Worm (Caenorhabditis elegans) whole organism, L1 larva: ENCODE measurements around the gene F19C6.4.

Experiments used
- Y116A8C.19 ChIP-seq: sonication (generic microtip); optimal IDR thresholded peaks from 2 replicates; lab custom pipeline; 2016; ENCODE audit warnings: missing compliant biosample characterization, missing genetic modification characterization, borderline replicate concordance
- aha-1 ChIP-seq: fragments of 150-350 bp; optimal IDR thresholded peaks from 2 replicates; lab custom pipeline; 2014; ENCODE audit warnings: missing biosample characterization, missing genetic modification characterization
- alr-1 ChIP-seq: fragments of 200-800 bp; sonication (Bioruptor generic); optimal IDR thresholded peaks from 2 replicates; lab custom pipeline; 2018; ENCODE audit warnings: borderline replicate concordance, mild to moderate bottlenecking, missing genetic modification characterization, missing compliant biosample characterization
- ceh-63 ChIP-seq: fragments of 200-800 bp; sonication (Bioruptor generic); optimal IDR thresholded peaks from 2 replicates; lab custom pipeline; 2018; ENCODE audit warnings: mild to moderate bottlenecking, missing genetic modification characterization, missing compliant biosample characterization
- ceh-8 ChIP-seq: fragments of 200-800 bp; sonication (Bioruptor generic); optimal IDR thresholded peaks from 2 replicates; lab custom pipeline; 2018; ENCODE audit warnings: mild to moderate bottlenecking, missing genetic modification characterization, moderate library complexity, missing compliant biosample characterization
- ceh-82 ChIP-seq, 3 experiments: fragments of 150-350 bp in 1 of 3; sonication (generic microtip) in 2 of 3; optimal IDR thresholded peaks; 2 replicates each; lab custom pipeline; 2014 to 2017; ENCODE audit warnings: missing biosample characterization in 3 of 3, missing genetic modification characterization in 3 of 3
- ceh-88 ChIP-seq: fragments of 200-800 bp; sonication (Bioruptor generic); IDR thresholded peaks from 2 replicates; pipeline ENCODE4 v1.3.6; 2022; ENCODE audit warnings: missing genetic modification characterization, missing compliant biosample characterization
- ceh-90 ChIP-seq: sonication (generic microtip); optimal IDR thresholded peaks from 2 replicates; lab custom pipeline; 2016; ENCODE audit warnings: missing genetic modification characterization, missing compliant biosample characterization
- ces-1 ChIP-seq: fragments of 150-350 bp; optimal IDR thresholded peaks from 2 replicates; lab custom pipeline; 2014; ENCODE audit warnings: missing biosample characterization, missing genetic modification reagents, missing genetic modification characterization
- dsc-1 ChIP-seq: sonication (generic microtip); optimal IDR thresholded peaks from 2 replicates; lab custom pipeline; 2016; ENCODE audit warnings: mild to moderate bottlenecking, missing genetic modification characterization, missing compliant biosample characterization
- efl-1 ChIP-seq, 4 experiments: fragments of 150-350 bp; optimal IDR thresholded peaks in 3 of 4; peaks in 1 of 4; 1 replicate in 1 of 4; 2 replicates in 3 of 4; lab custom pipeline; 2014; ENCODE audit warnings: missing biosample characterization in 2 of 4, missing genetic modification characterization in 2 of 4, missing genetic modification reagents in 2 of 4
- egl-13 ChIP-seq: sonication (generic microtip); optimal IDR thresholded peaks from 2 replicates; lab custom pipeline; 2016; ENCODE audit warnings: missing genotype, missing genetic modification reagents, missing genetic modification characterization, missing compliant biosample characterization
- egl-27 ChIP-seq, 2 experiments: fragments of 150-350 bp in 1 of 2; sonication (generic microtip); optimal IDR thresholded peaks; 3 replicates each; lab custom pipeline; 2017 to 2018; ENCODE audit warnings: missing biosample characterization in 2 of 2, missing genetic modification characterization in 2 of 2, missing genetic modification reagents in 2 of 2
- ets-5 ChIP-seq: fragments of 200-800 bp; sonication (Bioruptor generic); IDR thresholded peaks from 2 replicates; pipeline ENCODE4 v1.3.6; 2022; ENCODE audit warnings: missing genetic modification characterization, missing compliant biosample characterization
- fkh-10 ChIP-seq: sonication (generic microtip); optimal IDR thresholded peaks from 2 replicates; lab custom pipeline; 2017; ENCODE audit warnings: missing biosample characterization, missing genetic modification reagents, missing genetic modification characterization
- fkh-4 ChIP-seq: sonication (generic microtip); optimal IDR thresholded peaks from 2 replicates; lab custom pipeline; 2016; ENCODE audit warnings: missing compliant biosample characterization, missing genetic modification characterization, borderline replicate concordance
- fkh-8 ChIP-seq: sonication (generic microtip); optimal IDR thresholded peaks from 2 replicates; lab custom pipeline; 2016; ENCODE audit warnings: mild to moderate bottlenecking, missing genetic modification characterization, missing compliant biosample characterization
- fos-1 ChIP-seq: fragments of 150-350 bp; optimal IDR thresholded peaks from 2 replicates; lab custom pipeline; 2014; ENCODE audit warnings: missing biosample characterization, missing genetic modification characterization
- hlh-4 ChIP-seq: sonication (generic microtip); optimal IDR thresholded peaks from 2 replicates; lab custom pipeline; 2016; ENCODE audit warnings: mild to moderate bottlenecking, missing genetic modification characterization, missing compliant biosample characterization
- jun-1 ChIP-seq: fragments of 150-350 bp; optimal IDR thresholded peaks from 2 replicates; lab custom pipeline; 2014; ENCODE audit warnings: missing biosample characterization, missing genetic modification reagents, missing genetic modification characterization
- lin-14 ChIP-seq: fragments of 200-800 bp; sonication (Bioruptor generic); optimal IDR thresholded peaks from 2 replicates; lab custom pipeline; 2018; ENCODE audit warnings: mild to moderate bottlenecking, missing genetic modification characterization, moderate library complexity, missing compliant biosample characterization
- lin-35 ChIP-seq, 2 experiments: fragments of 150-350 bp; optimal IDR thresholded peaks; 2 replicates each; lab custom pipeline; 2014; ENCODE audit warnings: missing biosample characterization in 2 of 2, missing genetic modification characterization in 2 of 2, missing genetic modification reagents in 2 of 2
- lin-39 ChIP-seq: fragments of 150-350 bp; optimal IDR thresholded peaks from 2 replicates; lab custom pipeline; 2014; ENCODE audit warnings: missing biosample characterization, missing genetic modification reagents, missing genetic modification characterization
- mef-2 ChIP-seq: fragments of 150-350 bp; optimal IDR thresholded peaks from 2 replicates; lab custom pipeline; 2014; ENCODE audit warnings: missing biosample characterization, missing genetic modification characterization
- mep-1 ChIP-seq: fragments of 150-350 bp; optimal IDR thresholded peaks from 2 replicates; lab custom pipeline; 2014; ENCODE audit warnings: missing biosample characterization, missing genetic modification characterization
- nhr-12 ChIP-seq: sonication (generic microtip); optimal IDR thresholded peaks from 2 replicates; lab custom pipeline; 2017; ENCODE audit warnings: missing biosample characterization, missing genetic modification characterization
- nhr-19 ChIP-seq: fragments of 200-800 bp; sonication (Bioruptor generic); conservative IDR thresholded peaks from 2 replicates; pipeline ENCODE4 v1.3.6; 2022; ENCODE audit warnings: missing genetic modification characterization, missing compliant biosample characterization
- nhr-20 ChIP-seq: sonication (generic microtip); optimal IDR thresholded peaks from 2 replicates; lab custom pipeline; 2016; ENCODE audit warnings: mild to moderate bottlenecking, missing genetic modification characterization, missing compliant biosample characterization
- nhr-237 ChIP-seq: fragments of 150-350 bp; optimal IDR thresholded peaks from 2 replicates; lab custom pipeline; 2014; ENCODE audit warnings: missing biosample characterization, missing genetic modification characterization
- nhr-28 ChIP-seq: fragments of 150-350 bp; optimal IDR thresholded peaks from 2 replicates; lab custom pipeline; 2014; ENCODE audit warnings: missing biosample characterization, missing genetic modification characterization
- nhr-71 ChIP-seq: sonication (generic microtip); optimal IDR thresholded peaks from 2 replicates; lab custom pipeline; 2016; ENCODE audit warnings: mild to moderate bottlenecking, missing genetic modification characterization, moderate library complexity, missing compliant biosample characterization
- nhr-85 ChIP-seq: sonication (generic microtip); peaks from one replicate; lab custom pipeline; 2016; ENCODE audit warnings: missing genetic modification characterization, inconsistent platforms, missing compliant biosample characterization
- pax-3 ChIP-seq: fragments of 200-800 bp; sonication (Bioruptor generic); optimal IDR thresholded peaks from 2 replicates; lab custom pipeline; 2018; ENCODE audit warnings: mild to moderate bottlenecking, missing genetic modification characterization, moderate library complexity, missing compliant biosample characterization
- pqm-1 ChIP-seq: sonication (generic microtip); optimal IDR thresholded peaks from 3 replicates; lab custom pipeline; 2017; ENCODE audit warnings: missing biosample characterization, missing genetic modification characterization
- rnt-1 ChIP-seq: sonication (generic microtip); optimal IDR thresholded peaks from 2 replicates; lab custom pipeline; 2016; ENCODE audit warnings: mild to moderate bottlenecking, missing genetic modification characterization, moderate library complexity, missing compliant biosample characterization
- skn-1 ChIP-seq: fragments of 150-350 bp; optimal IDR thresholded peaks from 2 replicates; lab custom pipeline; 2014; ENCODE audit warnings: missing biosample characterization, missing genetic modification characterization
- snu-23 ChIP-seq: sonication (generic microtip); optimal IDR thresholded peaks from 2 replicates; lab custom pipeline; 2016; ENCODE audit warnings: missing genetic modification characterization, missing compliant biosample characterization
- sptf-1 ChIP-seq: fragments of 150-350 bp; optimal IDR thresholded peaks from 2 replicates; lab custom pipeline; 2014; ENCODE audit warnings: missing biosample characterization, missing genetic modification characterization
- unc-30 ChIP-seq: sonication (generic microtip); optimal IDR thresholded peaks from 2 replicates; lab custom pipeline; 2017; ENCODE audit warnings: missing biosample characterization, missing genetic modification characterization
- unc-62 ChIP-seq: fragments of 150-350 bp; optimal IDR thresholded peaks from 2 replicates; lab custom pipeline; 2014; ENCODE audit warnings: missing biosample characterization, missing genetic modification reagents, missing genetic modification characterization
- unc-86 ChIP-seq: sonication (generic microtip); optimal IDR thresholded peaks from 2 replicates; lab custom pipeline; 2016; ENCODE audit warnings: missing genetic modification characterization, missing compliant biosample characterization

F19C6.4 gene

DNA sequence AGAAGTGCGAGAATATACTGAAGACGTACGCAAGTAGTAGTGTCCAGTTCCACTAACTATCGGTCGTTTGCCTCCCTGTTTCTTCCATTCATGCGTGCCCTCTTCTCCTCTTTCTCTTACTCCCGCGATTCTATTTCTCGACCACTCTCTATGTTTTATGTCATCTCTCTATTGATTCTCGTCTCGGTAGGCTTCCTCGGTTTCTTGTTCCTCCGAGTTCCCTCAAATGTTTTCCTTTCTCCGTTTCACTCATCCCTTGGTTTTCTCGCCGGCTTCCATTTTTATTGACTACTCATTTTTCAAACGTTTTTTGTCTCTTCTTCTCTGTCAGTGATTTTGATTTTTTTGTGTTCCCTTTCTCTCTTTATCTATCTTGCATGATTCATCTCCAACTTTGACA, 8.5 kb upstream of the F19C6.4 start (continued):
- TF ChIP-seq aha-1 = no peak
- no peak for TF ChIP-seq nhr-28
- no peak for TF ChIP-seq alr-1 (tag; lab: Kevin White, UChicago)
- TF ChIP-seq mep-1 (tag; lab: Kevin White, UChicago) = peak; percentile 77
- no peak for TF ChIP-seq nhr-237
- peak; percentile 6 for TF ChIP-seq dsc-1
- no peak for TF ChIP-seq egl-27 (tag; optimal IDR thresholded peaks at IDR 0.05; lab: Kevin White, UChicago)
- TF ChIP-seq snu-23 (GFP tag; lab: Kevin White, UChicago) = peak; percentile 74
- no peak for TF ChIP-seq sptf-1
- TF ChIP-seq nhr-12 (tag; lab: Kevin White, UChicago) = no peak
- no peak for TF ChIP-seq fkh-4
- no peak for TF ChIP-seq pax-3 (tag; lab: Kevin White, UChicago)
- TF ChIP-seq, all 84 proteins: peak for 26

DNA sequence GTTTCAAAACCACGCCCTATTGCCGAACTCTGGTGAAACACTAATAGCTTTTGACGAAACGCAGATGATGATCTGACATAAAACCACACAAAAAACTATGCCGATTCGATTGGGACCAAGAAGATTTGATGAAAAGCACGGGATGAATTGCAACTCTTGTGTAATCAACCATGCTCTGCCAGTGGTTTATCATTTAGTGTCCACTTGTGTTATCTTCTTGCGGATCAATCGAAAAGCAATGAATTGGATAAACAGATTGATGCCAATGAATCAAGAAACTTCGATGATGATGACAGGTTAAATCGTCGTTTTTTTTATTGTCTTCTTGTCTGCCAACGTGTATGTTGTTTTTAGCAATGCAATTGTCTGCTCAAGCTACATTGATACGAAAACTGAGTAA, 4.2 kb upstream of the F19C6.4 start, which contains the start of gene F42G10.1:
F42G10.1 (minus strand) TSS at position 151 of the 400 bp plus-strand sequence.
- no peak for TF ChIP-seq ceh-82 (tag; optimal IDR thresholded peaks at IDR 0.05; lab: Kevin White, UChicago)
- TF ChIP-seq lin-39 = no peak
- peak; percentile 25 for TF ChIP-seq lin-14 (GFP tag; lab: Kevin White, UChicago)
- TF ChIP-seq nhr-12 (tag; lab: Kevin White, UChicago) = no peak
- TF ChIP-seq ceh-90 (tag; lab: Kevin White, UChicago) = no peak
- no peak for TF ChIP-seq nhr-19 (GFP tag; lab: Robert Waterston, UW)
- TF ChIP-seq egl-27 (tag; optimal IDR thresholded peaks at IDR 0.05; lab: Kevin White, UChicago) = no peak
- TF ChIP-seq ets-5 = no peak
- TF ChIP-seq rnt-1 = peak; percentile 5
- no peak for TF ChIP-seq nhr-20 (tag; lab: Kevin White, UChicago)

DNA sequence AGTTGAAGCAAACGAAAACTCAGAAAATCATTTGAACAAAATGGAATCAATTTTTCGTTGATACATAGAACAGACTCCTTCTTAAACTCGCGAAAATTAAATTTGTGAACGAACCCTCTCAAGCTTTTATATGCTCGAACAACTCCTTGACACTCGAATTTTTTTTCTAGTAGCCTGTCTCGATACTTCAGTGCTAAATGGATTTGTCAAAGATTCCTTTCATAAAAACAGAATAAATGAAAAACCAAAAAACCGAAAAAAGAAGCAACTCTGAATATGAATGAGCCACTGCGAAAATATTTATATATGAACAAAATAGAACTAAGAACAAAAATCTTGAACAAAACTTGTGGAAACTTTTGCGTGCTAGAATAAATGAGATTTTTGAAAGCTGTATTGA, 7.8 kb downstream of the F19C6.4 start:
- TF ChIP-seq fkh-8 (no peak), fkh-10 (GFP tag; lab: Kevin White, UChicago) (peak; percentile 73)

DNA sequence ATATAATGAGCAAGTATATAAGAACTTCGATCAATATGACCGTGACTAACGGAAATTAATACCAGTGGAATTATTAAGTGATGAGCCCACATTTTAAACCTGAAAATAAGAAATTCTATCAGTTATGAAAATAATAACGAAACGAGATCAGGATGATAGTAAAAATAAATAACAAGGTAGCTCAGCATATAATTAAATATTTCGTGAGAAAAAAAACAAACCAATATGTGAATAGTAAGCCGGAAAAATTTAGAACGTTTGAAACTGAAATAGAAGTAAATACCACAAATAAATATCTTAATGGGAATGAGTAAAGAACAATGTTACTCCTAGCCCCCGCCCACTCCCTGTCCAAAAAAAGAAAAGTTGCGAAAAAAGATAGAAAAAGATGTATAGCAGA, 9.2 kb downstream of the F19C6.4 start, which contains the start of gene F19C6.3:
F19C6.3 (minus strand) TSS at position 101 of the 400 bp plus-strand sequence.
- no peak for TF ChIP-seq hlh-4 (tag; lab: Kevin White, UChicago)
- TF ChIP-seq efl-1 (optimal IDR thresholded peaks at IDR 0.05; lab: Kevin White, UChicago) = no peak
- peak in 1 of 2 experiments; percentile 19 for TF ChIP-seq efl-1 (GFP tag; optimal IDR thresholded peaks at IDR 0.05 in 1 of 2; lab: Kevin White, UChicago)
- no peak for TF ChIP-seq nhr-85 (tag; lab: Kevin White, UChicago)
- TF ChIP-seq, all 84 proteins: peak for 1

DNA sequence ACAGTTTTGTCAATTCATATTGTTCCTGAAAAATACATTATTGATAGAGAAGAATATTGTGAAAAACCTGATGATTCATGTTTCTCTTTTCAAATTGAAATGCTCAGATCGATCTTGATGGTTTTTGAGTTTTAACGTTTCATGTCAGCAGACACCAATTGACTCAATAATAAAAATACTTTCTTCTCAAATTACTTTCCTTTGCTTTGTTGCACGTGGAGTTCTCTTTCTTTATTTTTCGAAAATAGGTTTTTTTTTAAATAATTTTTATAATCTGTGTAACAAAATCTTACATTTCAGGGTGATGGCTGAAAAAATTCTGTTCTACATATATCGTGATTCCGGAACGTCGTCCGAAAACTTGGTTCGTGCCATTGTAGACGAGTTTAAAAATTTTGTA, 17.2 kb downstream of the F19C6.4 start, which contains the start of gene F19C6.2:
F19C6.2 (plus strand) TSS at position 301 of the 400 bp plus-strand sequence.
- TF ChIP-seq unc-30 (tag; lab: Kevin White, UChicago) = no peak
- no peak for TF ChIP-seq pax-3 (tag; lab: Kevin White, UChicago)
- no peak for TF ChIP-seq lin-35 (GFP tag; optimal IDR thresholded peaks at IDR 0.05; lab: Kevin White, UChicago)
- no peak for TF ChIP-seq fkh-8
- TF ChIP-seq egl-13 (tag; lab: Kevin White, UChicago) = no peak
- TF ChIP-seq ceh-90 (tag; lab: Kevin White, UChicago) = no peak
- no peak for TF ChIP-seq mef-2

DNA sequence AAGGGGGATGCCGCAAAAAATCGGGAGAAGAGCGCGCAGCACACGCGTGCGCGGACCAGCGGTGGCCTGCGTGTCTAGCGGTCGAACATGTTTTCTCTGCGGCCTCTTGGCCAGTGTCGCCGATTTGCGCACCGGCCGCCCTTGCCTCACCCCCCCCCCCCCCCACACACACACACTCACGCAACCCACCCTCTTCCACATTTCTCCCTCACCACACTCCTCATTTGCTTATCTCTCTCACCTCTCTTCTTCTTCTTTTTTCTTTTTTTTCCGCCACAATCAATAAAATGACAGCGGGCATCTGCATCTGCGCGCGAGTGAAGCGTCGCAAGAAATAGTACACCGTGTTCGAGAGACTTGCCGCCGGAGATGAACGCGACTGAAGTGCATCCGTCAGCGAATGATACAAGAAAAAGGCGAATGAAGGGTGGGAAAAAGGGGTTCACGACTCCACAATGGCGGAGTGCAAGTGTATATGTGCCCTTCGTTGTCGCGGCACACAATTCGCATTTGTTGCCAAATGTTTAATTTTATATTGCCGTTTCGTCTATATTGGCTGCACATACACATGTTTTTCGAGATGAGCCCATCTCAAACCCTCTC, 18.1 kb downstream of the F19C6.4 start:
- TF ChIP-seq lin-14 (GFP tag; lab: Kevin White, UChicago) (peak; percentile 98), ces-1 (no peak), unc-86 (tag; lab: Kevin White, UChicago) (peak; percentile 71), unc-62 (GFP tag; lab: Kevin White, UChicago) (no peak), skn-1 (tag; lab: Kevin White, UChicago) (peak; percentile 39), pqm-1 (tag; lab: Kevin White, UChicago) (no peak), efl-1 (optimal IDR thresholded peaks at IDR 0.05; lab: Kevin White, UChicago) (peak; percentile 45 to 50), efl-1 (GFP tag; optimal IDR thresholded peaks at IDR 0.05 in 1 of 2; lab: Kevin White, UChicago) (peak; percentile 9 to 94), fos-1 (tag; lab: Kevin White, UChicago) (no peak), ceh-8 (GFP tag; lab: Kevin White, UChicago) (peak; percentile 95), ceh-63 (no peak), nhr-28 (no peak), Y116A8C.19 (no peak), nhr-71 (tag; lab: Kevin White, UChicago) (peak; percentile 86), nhr-237 (no peak), mep-1 (tag; lab: Kevin White, UChicago) (peak; percentile 70), ceh-88 (GFP tag; lab: Robert Waterston, UW) (peak; percentile 16; the same call in 1 of the 2 replicates), nhr-20 (tag; lab: Kevin White, UChicago) (peak; percentile 77), jun-1 (tag; lab: Kevin White, UChicago) (no peak)
